Fruit fly (Drosophila melanogaster) Kc167 (cell line): ENCODE results near the gene spn-B.

Experiments
- Myc ChIP-seq: fragments of >200 bp; optimal IDR thresholded peaks from 2 replicates; lab custom pipeline; 2017; ENCODE audit warnings: missing external identifiers
- psq ChIP-seq: fragments of >200 bp; optimal IDR thresholded peaks from 2 replicates; lab custom pipeline; 2017; ENCODE audit warnings: missing external identifiers

DNA sequence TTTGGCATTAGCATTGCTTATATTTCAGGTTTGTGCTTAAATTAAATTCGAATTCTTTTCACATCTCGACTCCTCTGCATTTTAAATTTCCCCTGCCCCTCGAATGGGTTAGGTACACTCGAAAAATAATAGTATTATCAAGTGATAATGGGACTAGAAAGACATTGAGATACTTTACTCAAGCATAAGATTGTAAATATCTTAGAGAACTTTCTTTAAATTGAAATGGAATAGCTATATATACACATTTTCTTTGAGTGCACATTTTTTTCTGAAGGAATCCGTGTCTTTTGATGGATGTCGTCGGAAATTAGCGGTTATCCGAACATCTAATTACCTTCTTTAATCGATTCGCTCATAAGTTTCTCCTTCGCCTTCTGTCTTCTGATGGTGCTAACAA lies 16.8 kb upstream of the spn-B start:
- TF ChIP-seq Myc (no peak), psq (lab: Kevin White, UChicago) (no peak)
